Worm (Caenorhabditis elegans) whole organism, midembryonic: ENCODE measurements around the gene F29C12.6.

ENCODE experiments used
- flt-1 ChIP-seq: fragments of 200-800 bp; sonication (Bioruptor generic); IDR thresholded peaks from 2 replicates; pipeline ENCODE4 v1.3.6; 2022; ENCODE audit warnings: missing genetic modification characterization, missing compliant biosample characterization
- tab-1 ChIP-seq: fragments of 200-800 bp; sonication (Bioruptor generic); IDR thresholded peaks from 2 replicates; pipeline ENCODE4 v1.3.6; 2022; ENCODE audit warnings: missing genetic modification characterization, missing compliant biosample characterization

DNA sequence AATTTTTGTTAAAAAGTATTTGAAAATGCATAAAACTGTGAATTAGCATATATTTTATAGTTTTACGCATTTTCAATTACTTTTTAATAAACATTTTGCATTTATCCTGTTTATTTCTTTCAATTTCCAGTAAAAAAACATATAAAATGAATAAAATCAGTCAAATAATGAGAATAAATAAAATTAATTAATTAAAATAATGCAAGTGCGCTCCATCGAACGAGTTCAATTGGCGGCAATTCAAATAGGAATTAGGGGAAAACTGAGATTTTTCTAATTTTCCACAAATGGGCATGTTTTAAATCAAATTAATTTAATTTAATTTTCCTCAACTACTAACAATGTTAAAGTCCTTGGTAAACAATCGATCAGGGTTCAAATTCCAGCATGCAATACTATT lies 26.4 kb downstream of the F29C12.6 start:
- TF ChIP-seq tab-1 = no peak
- no peak for TF ChIP-seq flt-1
